Fruit fly (Drosophila melanogaster): Measurements from ENCODE around the gene nAChRalpha7.

DNA sequence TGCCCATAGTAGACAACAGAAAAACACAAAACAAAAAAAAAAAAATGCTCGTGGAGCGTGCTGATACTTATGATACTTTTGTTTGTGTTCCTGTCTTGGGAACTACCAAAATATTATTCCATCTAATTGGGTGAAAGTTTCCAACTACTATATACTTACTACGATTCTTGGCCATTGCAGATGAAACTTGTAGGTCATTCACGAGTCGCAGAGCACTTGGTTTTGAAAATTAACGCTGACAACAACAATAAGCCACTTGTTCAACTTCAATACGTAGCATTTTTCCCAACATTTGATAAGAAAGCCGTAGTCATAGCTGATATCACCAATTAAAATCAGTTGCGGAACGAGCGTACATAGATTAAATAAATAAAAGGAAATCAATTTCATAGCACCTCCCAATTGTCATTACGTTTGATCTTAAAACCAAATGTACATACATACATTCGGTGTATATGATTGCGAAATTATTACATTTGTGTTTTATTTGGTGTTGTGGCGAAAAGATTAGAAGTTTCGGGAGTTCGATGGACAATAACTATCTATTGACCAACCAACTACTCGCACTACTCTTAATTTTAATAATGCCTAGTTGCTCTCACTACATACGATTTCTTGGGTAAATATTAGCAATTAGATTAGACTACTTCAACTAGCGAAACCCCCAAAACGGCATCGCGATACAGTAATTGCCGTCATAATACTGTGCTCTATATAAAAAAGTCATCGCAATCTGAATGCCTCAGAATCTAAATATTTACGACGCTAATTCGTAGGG is 23.5 kb downstream of the nAChRalpha7 start:
- no peak for TF ChIP-seq Hr4 (GFP tag; optimal IDR thresholded peaks at IDR 0.05)
- TF ChIP-seq CG6792 (GFP tag; optimal IDR thresholded peaks at IDR 0.05), result no peak
- TF ChIP-seq cyc (GFP tag; optimal IDR thresholded peaks at IDR 0.05), result peak; percentile 2
- peak; percentile 11 for TF ChIP-seq Hr39 (GFP tag; optimal IDR thresholded peaks at IDR 0.05)
- TF ChIP-seq CG8119 (GFP tag; IDR thresholded peaks at IDR 0.05), result no peak
- no peak for TF ChIP-seq CG11762 (GFP tag; optimal IDR thresholded peaks at IDR 0.05; ENCODE audit: insufficient read depth)
- no peak for TF ChIP-seq Sox102F (GFP tag; optimal IDR thresholded peaks at IDR 0.05)
- no peak for TF ChIP-seq vri (GFP tag; optimal IDR thresholded peaks at IDR 0.05)
- no peak for TF ChIP-seq Sox15 (GFP tag; optimal IDR thresholded peaks at IDR 0.05)
- no peak for TF ChIP-seq CG8632 (GFP tag; optimal IDR thresholded peaks at IDR 0.05)
- TF ChIP-seq dac (GFP tag; optimal IDR thresholded peaks at IDR 0.05), result no peak
- TF ChIP-seq Ets96B (tag; optimal IDR thresholded peaks at IDR 0.05), result no peak
- TF ChIP-seq fd59A (GFP tag; optimal IDR thresholded peaks at IDR 0.05), result no peak
- no peak for TF ChIP-seq Met (GFP tag; optimal IDR thresholded peaks at IDR 0.05)
